Worm (Caenorhabditis elegans): ENCODE measurements around the gene T23G4.127.

- TF ChIP-seq him-1 (tag; optimal IDR thresholded peaks at IDR 0.05) (no peak), sea-2 (GFP tag; IDR thresholded peaks at IDR 0.05) (no peak), dox-1 (GFP tag; IDR thresholded peaks at IDR 0.05) (no peak), Y53G8AR.9 (GFP tag; conservative IDR thresholded peaks at IDR 0.05) (no peak), B0336.3 (GFP tag; IDR thresholded peaks at IDR 0.05) (no peak), pha-4 (tag; optimal IDR thresholded peaks at IDR 0.05) (no peak), ama-1 (optimal IDR thresholded peaks at IDR 0.05) (no peak), ama-1 (GFP tag; optimal IDR thresholded peaks at IDR 0.05) (no peak), lsl-1 (GFP tag; optimal IDR thresholded peaks at IDR 0.05) (no peak), F37B4.10 (GFP tag; IDR thresholded peaks at IDR 0.05) (no peak), ceh-27 (GFP tag; optimal IDR thresholded peaks at IDR 0.05) (no peak)
These were observed 33.4 kb downstream of the T23G4.127 start for ce11 chrIV:13665073-13665472.

Measured in whole organism, young adult.